Fruit fly (Drosophila melanogaster) whole organism, embryonic: Measurements from ENCODE around the gene CG15296.

ENCODE experiments used
- Abd-B ChIP-seq: fragments of 200-800 bp; sonication (Bioruptor generic); optimal IDR thresholded peaks from 2 replicates; lab custom pipeline; 2018; ENCODE audit warnings: missing biosample characterization, mild to moderate bottlenecking, missing genetic modification characterization, moderate library complexity
- Atf3 ChIP-seq: fragments of 200-800 bp; sonication (Bioruptor generic); optimal IDR thresholded peaks from 3 replicates; lab custom pipeline; 2016; ENCODE audit warnings: missing biosample characterization, missing genetic modification characterization
- B-H2 ChIP-seq: fragments of 200-800 bp; sonication (Bioruptor generic); optimal IDR thresholded peaks from 2 replicates; lab custom pipeline; 2018; ENCODE audit warnings: missing biosample characterization, mild to moderate bottlenecking, missing genetic modification characterization
- CG10267 ChIP-seq: fragments of 200-800 bp; sonication (Bioruptor generic); optimal IDR thresholded peaks from 2 replicates; lab custom pipeline; 2018; ENCODE audit warnings: missing biosample characterization, mild to moderate bottlenecking, missing genetic modification characterization, moderate library complexity
- CG10462 ChIP-seq: fragments of 200-800 bp; sonication (Bioruptor generic); optimal IDR thresholded peaks from 2 replicates; lab custom pipeline; 2016; ENCODE audit warnings: missing biosample characterization, missing genetic modification characterization
- CG11695 ChIP-seq: fragments of 200-800 bp; sonication (Bioruptor generic); IDR thresholded peaks from 3 replicates; pipeline ENCODE4 v1.3.6; 2022; ENCODE audit warnings: missing biosample characterization, missing genetic modification characterization
- CG12769 ChIP-seq: fragments of 200-800 bp; sonication (Bioruptor generic); optimal IDR thresholded peaks from 2 replicates; lab custom pipeline; 2019; ENCODE audit warnings: missing biosample characterization, mild to moderate bottlenecking, missing genetic modification characterization, moderate library complexity
- CG14667 ChIP-seq: fragments of 200-800 bp; sonication (Bioruptor generic); IDR thresholded peaks from 2 replicates; pipeline ENCODE4 v1.3.6; 2022; ENCODE audit warnings: missing biosample characterization, missing genetic modification characterization
- CG1529 ChIP-seq: fragments of 200-800 bp; sonication (Bioruptor generic); optimal IDR thresholded peaks from 3 replicates; lab custom pipeline; 2018; ENCODE audit warnings: missing biosample characterization, missing genetic modification characterization
- CG2875 ChIP-seq: fragments of 200-800 bp; sonication (Bioruptor generic); optimal IDR thresholded peaks from 2 replicates; lab custom pipeline; 2017; ENCODE audit warnings: missing biosample characterization, mild to moderate bottlenecking, missing genetic modification characterization, missing genetic modification reagents
- CG2889 ChIP-seq: fragments of 200-800 bp; sonication (Bioruptor generic); IDR thresholded peaks from 3 replicates; pipeline ENCODE4 v1.3.6; 2022; ENCODE audit warnings: missing biosample characterization, missing genetic modification characterization
- CG3065 ChIP-seq: fragments of 200-800 bp; sonication (Bioruptor generic); optimal IDR thresholded peaks from 2 replicates; lab custom pipeline; 2016; ENCODE audit warnings: missing biosample characterization, missing genetic modification characterization
- CG31224 ChIP-seq: fragments of 200-800 bp; sonication (Bioruptor generic); IDR thresholded peaks from 2 replicates; pipeline ENCODE4 v1.3.6; 2022; ENCODE audit warnings: missing biosample characterization, missing genetic modification characterization
- CG32767 ChIP-seq: fragments of 200-800 bp; sonication (Bioruptor generic); IDR thresholded peaks from 2 replicates; pipeline ENCODE4 v1.3.6; 2022; ENCODE audit warnings: missing biosample characterization, missing genetic modification characterization
- CG34422 ChIP-seq: fragments of 200-800 bp; sonication (Bioruptor generic); IDR thresholded peaks from 3 replicates; pipeline ENCODE4 v1.3.6; 2022; ENCODE audit warnings: missing biosample characterization, missing genetic modification characterization
- CG5953 ChIP-seq: fragments of 200-800 bp; sonication (Bioruptor generic); IDR thresholded peaks from 2 replicates; pipeline ENCODE4 v1.3.6; 2022; ENCODE audit warnings: missing biosample characterization, missing genetic modification characterization
- CG6175 ChIP-seq: fragments of 200-800 bp; sonication (Bioruptor generic); IDR thresholded peaks from 3 replicates; pipeline ENCODE4 v1.3.6; 2022; ENCODE audit warnings: missing biosample characterization, missing genetic modification characterization
- CG7556 ChIP-seq: fragments of 200-800 bp; sonication (Bioruptor generic); optimal IDR thresholded peaks from 2 replicates; lab custom pipeline; 2017; ENCODE audit warnings: missing biosample characterization, mild to moderate bottlenecking, missing genetic modification characterization
- CG7745 ChIP-seq: fragments of 200-800 bp; sonication (Bioruptor generic); optimal IDR thresholded peaks from 2 replicates; lab custom pipeline; 2018; ENCODE audit warnings: missing biosample characterization, mild to moderate bottlenecking, missing genetic modification characterization, moderate library complexity
- CG7786 ChIP-seq: fragments of 200-800 bp; sonication (Bioruptor generic); optimal IDR thresholded peaks from 2 replicates; lab custom pipeline; 2016; ENCODE audit warnings: missing biosample characterization, missing genetic modification characterization
- CG7928 ChIP-seq: fragments of 200-800 bp; sonication (Bioruptor generic); optimal IDR thresholded peaks from 2 replicates; lab custom pipeline; 2017; ENCODE audit warnings: missing biosample characterization, mild to moderate bottlenecking, missing genetic modification characterization
- CG7987 ChIP-seq: fragments of 200-800 bp; sonication (Bioruptor generic); optimal IDR thresholded peaks from 2 replicates; lab custom pipeline; 2018; ENCODE audit warnings: missing biosample characterization, mild to moderate bottlenecking, missing genetic modification characterization, moderate library complexity
- CG8478 ChIP-seq: fragments of >200 bp; optimal IDR thresholded peaks from 2 replicates; lab custom pipeline; 2018
- CG9817 ChIP-seq: fragments of 200-800 bp; sonication (Bioruptor generic); optimal IDR thresholded peaks from 2 replicates; lab custom pipeline; 2018; ENCODE audit warnings: missing biosample characterization, mild to moderate bottlenecking, missing genetic modification characterization, moderate library complexity
- CHES-1-like ChIP-seq: fragments of 200-800 bp; sonication (Bioruptor generic); optimal IDR thresholded peaks from 2 replicates; lab custom pipeline; 2016; ENCODE audit warnings: missing biosample characterization, missing genetic modification characterization
- CTCF ChIP-seq: fragments of 200-800 bp; sonication (Bioruptor generic); optimal IDR thresholded peaks from 2 replicates; lab custom pipeline; 2017; ENCODE audit warnings: missing biosample characterization, mild to moderate bottlenecking, missing genetic modification characterization, moderate library complexity
- Gug ChIP-seq: fragments of 200-800 bp; sonication (Bioruptor generic); IDR thresholded peaks from 4 replicates; pipeline ENCODE4 v1.3.6; 2022; ENCODE audit warnings: missing biosample characterization, missing genetic modification characterization
- HmgZ ChIP-seq: fragments of 200-800 bp; sonication (Bioruptor generic); optimal IDR thresholded peaks from 2 replicates; lab custom pipeline; 2018; ENCODE audit warnings: missing biosample characterization, mild to moderate bottlenecking, missing genetic modification characterization
- Hr3 ChIP-seq: fragments of 200-800 bp; sonication (Bioruptor generic); optimal IDR thresholded peaks from 3 replicates; lab custom pipeline; 2016; ENCODE audit warnings: missing biosample characterization, missing genetic modification characterization
- MTF-1 ChIP-seq: fragments of 200-800 bp; sonication (Bioruptor generic); optimal IDR thresholded peaks from 2 replicates; lab custom pipeline; 2018; ENCODE audit warnings: missing biosample characterization, mild to moderate bottlenecking, missing genetic modification characterization, borderline replicate concordance
- Med ChIP-seq: fragments of 200-800 bp; sonication (Bioruptor generic); peaks from one replicate; lab custom pipeline; 2016; ENCODE audit warnings: missing biosample characterization, missing genetic modification characterization, mild to moderate bottlenecking, inconsistent platforms, moderate library complexity
- Meics ChIP-seq: fragments of 200-800 bp; sonication (Bioruptor generic); optimal IDR thresholded peaks from 2 replicates; lab custom pipeline; 2017; ENCODE audit warnings: missing biosample characterization, mild to moderate bottlenecking, missing genetic modification characterization
- Poxn ChIP-seq: fragments of 200-800 bp; sonication (Bioruptor generic); IDR thresholded peaks from 2 replicates; pipeline ENCODE4 v1.3.6; 2022; ENCODE audit warnings: missing biosample characterization, missing genetic modification characterization
- Ptx1 ChIP-seq: fragments of 200-800 bp; sonication (Bioruptor generic); IDR thresholded peaks from 2 replicates; pipeline ENCODE4 v1.3.6; 2022; ENCODE audit warnings: missing biosample characterization, missing genetic modification characterization
- Ravus ChIP-seq: fragments of 200-800 bp; sonication (Bioruptor generic); IDR thresholded peaks from 2 replicates; pipeline ENCODE4 v1.3.6; 2022; ENCODE audit warnings: missing biosample characterization, missing genetic modification characterization
- Side ChIP-seq: fragments of 200-800 bp; sonication (Bioruptor generic); optimal IDR thresholded peaks from 2 replicates; lab custom pipeline; 2016; ENCODE audit warnings: missing biosample characterization, missing genetic modification characterization
- Ssrp ChIP-seq: fragments of 200-800 bp; sonication (Bioruptor generic); optimal IDR thresholded peaks from 2 replicates; lab custom pipeline; 2018; ENCODE audit warnings: missing biosample characterization, mild to moderate bottlenecking, missing genetic modification characterization, moderate library complexity
- Xbp1 ChIP-seq: fragments of 200-800 bp; sonication (Bioruptor generic); optimal IDR thresholded peaks from 3 replicates; lab custom pipeline; 2016; ENCODE audit warnings: missing biosample characterization, mild to moderate bottlenecking, missing genetic modification characterization
- ac ChIP-seq: fragments of 200-800 bp; sonication (Bioruptor generic); optimal IDR thresholded peaks from 3 replicates; lab custom pipeline; 2017; ENCODE audit warnings: missing biosample characterization, mild to moderate bottlenecking, missing genetic modification characterization
- cas ChIP-seq: fragments of 200-800 bp; sonication (Bioruptor generic); IDR thresholded peaks from 2 replicates; pipeline ENCODE4 v1.3.6; 2022; ENCODE audit warnings: missing biosample characterization, missing genetic modification characterization
- dm ChIP-seq: fragments of 200-800 bp; sonication (Bioruptor generic); optimal IDR thresholded peaks from 3 replicates; lab custom pipeline; 2016; ENCODE audit warnings: missing biosample characterization, missing genetic modification characterization
- fd96Cb ChIP-seq: fragments of 200-800 bp; sonication (Bioruptor generic); optimal IDR thresholded peaks from 2 replicates; lab custom pipeline; 2018; ENCODE audit warnings: missing biosample characterization, mild to moderate bottlenecking, missing genetic modification characterization, moderate library complexity
- fu2 ChIP-seq: fragments of 200-800 bp; sonication (Bioruptor generic); optimal IDR thresholded peaks from 2 replicates; lab custom pipeline; 2016; ENCODE audit warnings: missing biosample characterization, missing genetic modification characterization
- grn ChIP-seq: fragments of 200-800 bp; sonication (Bioruptor generic); optimal IDR thresholded peaks from 3 replicates; lab custom pipeline; 2017; ENCODE audit warnings: missing biosample characterization, missing genetic modification characterization
- ken ChIP-seq: fragments of 200-800 bp; sonication (Bioruptor generic); IDR thresholded peaks from 3 replicates; pipeline ENCODE4 v1.3.6; 2022; ENCODE audit warnings: missing biosample characterization, missing genetic modification characterization
- mld ChIP-seq: fragments of 200-800 bp; sonication (Bioruptor generic); IDR thresholded peaks from 3 replicates; pipeline ENCODE4 v1.3.6; 2022; ENCODE audit warnings: missing biosample characterization, missing genetic modification characterization; ENCODE audit not compliant: partially characterized antibody
- salm ChIP-seq: fragments of 200-800 bp; sonication (Bioruptor generic); optimal IDR thresholded peaks from 2 replicates; lab custom pipeline; 2018; ENCODE audit warnings: missing biosample characterization, mild to moderate bottlenecking, missing genetic modification characterization
- stc ChIP-seq: fragments of 200-800 bp; sonication (Bioruptor generic); IDR thresholded peaks from 2 replicates; pipeline ENCODE4 v1.3.6; 2022; ENCODE audit warnings: missing biosample characterization, missing genetic modification characterization
- tio ChIP-seq: fragments of 200-800 bp; sonication (Bioruptor generic); optimal IDR thresholded peaks from 2 replicates; lab custom pipeline; 2017; ENCODE audit warnings: missing biosample characterization, missing genetic modification characterization, inconsistent platforms
- tx ChIP-seq: fragments of 200-800 bp; sonication (Bioruptor generic); optimal IDR thresholded peaks from 2 replicates; lab custom pipeline; 2016; ENCODE audit warnings: missing biosample characterization, missing genetic modification characterization
- unc-4 ChIP-seq: fragments of 200-800 bp; sonication (Bioruptor generic); IDR thresholded peaks from 2 replicates; pipeline ENCODE4 v1.3.6; 2022; ENCODE audit warnings: missing biosample characterization, missing genetic modification characterization; ENCODE audit not compliant: partially characterized antibody
- yki ChIP-seq: fragments of >200 bp; optimal IDR thresholded peaks from 3 replicates; lab custom pipeline; 2018

Gene CG15296

dm6 chrX:10602057-10602764 is 35.8 kb upstream of the CG15296 start, which contains the start of gene CG1628 (continued):
- TF ChIP-seq stc (GFP tag; lab: Robert Waterston, UW) (peak; percentile 41; the same call in 1 of the 2 replicates), Ravus (GFP tag; lab: Robert Waterston, UW) (no peak), fd96Cb (no peak), fu2 (GFP tag; lab: Kevin White, UChicago) (no peak), CTCF (GFP tag; lab: Kevin White, UChicago) (no peak), Xbp1 (GFP tag; lab: Kevin White, UChicago) (no peak), CG5953 (GFP tag; lab: Robert Waterston, UW) (0 out of 2 replicates have a peak, but pooled peaks have one; percentile 23), CG32767 (0 out of 2 replicates have a peak, but pooled peaks have one; percentile 17), unc-4 (no peak), mld (GFP tag; lab: Robert Waterston, UW) (peak; percentile 61; the same call in 1 of the 3 replicates), CG10462 (GFP tag; lab: Kevin White, UChicago) (no peak), CG8478 (lab: Kevin White, UChicago) (no peak), Gug (no peak), MTF-1 (GFP tag; lab: Kevin White, UChicago) (peak; percentile 22), CG7987 (GFP tag; lab: Kevin White, UChicago) (no peak), Hr3 (GFP tag; lab: Kevin White, UChicago) (no peak), Ptx1 (GFP tag; lab: Robert Waterston, UW) (no peak), grn (GFP tag; lab: Kevin White, UChicago) (peak; percentile 90), CG6175 (GFP tag; lab: Robert Waterston, UW) (peak; percentile 100), Ssrp (peak; percentile 1), Poxn (GFP tag; lab: Robert Waterston, UW) (no peak), Atf3 (GFP tag; lab: Kevin White, UChicago) (no peak), HmgZ (tag; lab: Kevin White, UChicago) (peak; percentile 59), CG14667 (GFP tag; lab: Robert Waterston, UW) (no peak), CG7928 (GFP tag; lab: Kevin White, UChicago) (no peak), tio (no peak), Meics (GFP tag; lab: Kevin White, UChicago) (peak; percentile 41), Side (GFP tag; lab: Kevin White, UChicago) (no peak), Abd-B (GFP tag; lab: Kevin White, UChicago) (no peak), CG31224 (no peak), CG2889 (GFP tag; lab: Robert Waterston, UW) (no peak), B-H2 (GFP tag; lab: Kevin White, UChicago) (no peak), CG7786 (GFP tag; lab: Kevin White, UChicago) (no peak), dm (GFP tag; lab: Kevin White, UChicago) (no peak), CG9817 (tag; lab: Kevin White, UChicago) (peak; percentile 17), cas (GFP tag; lab: Robert Waterston, UW) (no peak), CG34422 (GFP tag; lab: Robert Waterston, UW) (peak; percentile 60; the same call in 1 of the 3 replicates), CHES-1-like (GFP tag; lab: Kevin White, UChicago) (no peak), yki (lab: Kevin White, UChicago) (no peak), CG2875 (no peak), salm (peak; percentile 25), tx (GFP tag; lab: Kevin White, UChicago) (no peak), ac (GFP tag; lab: Kevin White, UChicago) (no peak), CG10267 (no peak), CG7556 (GFP tag; lab: Kevin White, UChicago) (no peak), CG3065 (GFP tag; lab: Kevin White, UChicago) (no peak), CG1529 (GFP tag; lab: Kevin White, UChicago) (no peak), ken (GFP tag; lab: Robert Waterston, UW) (peak; percentile 36; the same call in 1 of the 3 replicates), Med (GFP tag; lab: Kevin White, UChicago) (peak; percentile 73), CG11695 (GFP tag; lab: Robert Waterston, UW) (no peak), CG12769 (tag; lab: Kevin White, UChicago) (no peak), CG7745 (no peak)
